Fruit fly (Drosophila melanogaster) whole organism, embryonic: ENCODE measurements around the gene scrib.

Experiments
- Atf3 ChIP-seq: fragments of 200-800 bp; sonication (Bioruptor generic); optimal IDR thresholded peaks from 3 replicates; lab custom pipeline; 2016; ENCODE audit warnings: missing biosample characterization, missing genetic modification characterization
- B-H2 ChIP-seq: fragments of 200-800 bp; sonication (Bioruptor generic); optimal IDR thresholded peaks from 2 replicates; lab custom pipeline; 2018; ENCODE audit warnings: missing biosample characterization, mild to moderate bottlenecking, missing genetic modification characterization
- CG12236 ChIP-seq: fragments of 200-800 bp; sonication (Bioruptor generic); optimal IDR thresholded peaks from 2 replicates; lab custom pipeline; 2016; ENCODE audit warnings: missing biosample characterization, missing genetic modification characterization
- CG12769 ChIP-seq: fragments of 200-800 bp; sonication (Bioruptor generic); optimal IDR thresholded peaks from 2 replicates; lab custom pipeline; 2019; ENCODE audit warnings: missing biosample characterization, mild to moderate bottlenecking, missing genetic modification characterization, moderate library complexity
- CG13287 ChIP-seq: fragments of 200-800 bp; sonication (Bioruptor generic); IDR thresholded peaks from 2 replicates; pipeline ENCODE4 v1.3.6; 2022; ENCODE audit warnings: missing biosample characterization, missing genetic modification characterization; ENCODE audit not compliant: partially characterized antibody
- CG14710 ChIP-seq: fragments of 200-800 bp; sonication (Bioruptor generic); optimal IDR thresholded peaks from 3 replicates; lab custom pipeline; 2019; ENCODE audit warnings: missing biosample characterization, mild to moderate bottlenecking, missing genetic modification characterization, moderate library complexity
- CG14965 ChIP-seq: fragments of 200-800 bp; sonication (Bioruptor generic); optimal IDR thresholded peaks from 2 replicates; lab custom pipeline; 2016; ENCODE audit warnings: missing biosample characterization, missing genetic modification characterization, borderline replicate concordance
- CG15269 ChIP-seq: fragments of 200-800 bp; sonication (Bioruptor generic); optimal IDR thresholded peaks from 2 replicates; lab custom pipeline; 2018; ENCODE audit warnings: missing biosample characterization, mild to moderate bottlenecking, missing genetic modification characterization, moderate library complexity
- CG15514 ChIP-seq: fragments of 200-800 bp; sonication (Bioruptor generic); optimal IDR thresholded peaks from 3 replicates; lab custom pipeline; 2017; ENCODE audit warnings: missing biosample characterization, missing genetic modification characterization, mild to moderate bottlenecking, moderate library complexity, missing genetic modification reagents
- CG17568 ChIP-seq: fragments of 200-800 bp; sonication (Bioruptor generic); optimal IDR thresholded peaks from 2 replicates; lab custom pipeline; 2018; ENCODE audit warnings: missing biosample characterization, mild to moderate bottlenecking, missing genetic modification characterization, moderate library complexity
- CG18599 ChIP-seq: fragments of 200-800 bp; sonication (Bioruptor generic); optimal IDR thresholded peaks from 3 replicates; lab custom pipeline; 2017; ENCODE audit warnings: missing biosample characterization, missing genetic modification characterization, mild to moderate bottlenecking, moderate library complexity, missing genetic modification reagents
- CG2129 ChIP-seq: fragments of 200-800 bp; sonication (Bioruptor generic); IDR thresholded peaks from 2 replicates; pipeline ENCODE4 v1.3.6; 2022; ENCODE audit warnings: missing biosample characterization, missing genetic modification characterization; ENCODE audit not compliant: partially characterized antibody
- CG31441 ChIP-seq: fragments of 200-800 bp; sonication (Bioruptor generic); IDR thresholded peaks from 2 replicates; pipeline ENCODE4 v1.3.6; 2022; ENCODE audit warnings: missing biosample characterization, missing genetic modification characterization
- CG6254 ChIP-seq: fragments of 200-800 bp; sonication (Bioruptor generic); optimal IDR thresholded peaks from 3 replicates; lab custom pipeline; 2017; ENCODE audit warnings: mild to moderate bottlenecking, missing biosample characterization, missing genetic modification reagents, missing genetic modification characterization
- CG7372 ChIP-seq: fragments of 200-800 bp; sonication (Bioruptor generic); IDR thresholded peaks from 2 replicates; pipeline ENCODE4 v1.3.6; 2022; ENCODE audit warnings: missing biosample characterization, missing genetic modification characterization
- CG7987 ChIP-seq: fragments of 200-800 bp; sonication (Bioruptor generic); optimal IDR thresholded peaks from 2 replicates; lab custom pipeline; 2018; ENCODE audit warnings: missing biosample characterization, mild to moderate bottlenecking, missing genetic modification characterization, moderate library complexity
- CG8290 ChIP-seq, 3 experiments: fragments of 200-800 bp; sonication (Bioruptor generic); optimal IDR thresholded peaks; 2 replicates each; lab custom pipeline; 2016 to 2019; ENCODE audit warnings: missing biosample characterization in 3 of 3, missing genetic modification characterization in 3 of 3, mild to moderate bottlenecking in 2 of 3, moderate library complexity in 1 of 3
- CG9215 ChIP-seq: fragments of 200-800 bp; sonication (Bioruptor generic); IDR thresholded peaks from 2 replicates; pipeline ENCODE4 v1.3.6; 2022; ENCODE audit warnings: missing biosample characterization, missing genetic modification characterization
- CG9932 ChIP-seq: fragments of 200-800 bp; sonication (Bioruptor generic); IDR thresholded peaks from 2 replicates; pipeline ENCODE4 v1.3.6; 2022; ENCODE audit warnings: missing biosample characterization, missing genetic modification characterization
- Ets97D ChIP-seq: fragments of 200-800 bp; sonication (Bioruptor generic); optimal IDR thresholded peaks from 3 replicates; lab custom pipeline; 2016; ENCODE audit warnings: missing biosample characterization, missing genetic modification characterization
- Fer1 ChIP-seq: fragments of 200-800 bp; sonication (Bioruptor generic); optimal IDR thresholded peaks from 2 replicates; lab custom pipeline; 2017; ENCODE audit warnings: missing biosample characterization, mild to moderate bottlenecking, missing genetic modification characterization
- GATAe ChIP-seq: fragments of 200-800 bp; sonication (Bioruptor generic); conservative IDR thresholded peaks from 2 replicates; pipeline ENCODE4 v1.3.6; 2022; ENCODE audit warnings: missing biosample characterization, missing genetic modification characterization
- Gug ChIP-seq: fragments of 200-800 bp; sonication (Bioruptor generic); IDR thresholded peaks from 4 replicates; pipeline ENCODE4 v1.3.6; 2022; ENCODE audit warnings: missing biosample characterization, missing genetic modification characterization
- HLH4C ChIP-seq: fragments of 200-800 bp; sonication (Bioruptor generic); IDR thresholded peaks from 3 replicates; pipeline ENCODE4 v1.3.6; 2022; ENCODE audit warnings: missing biosample characterization, missing genetic modification characterization; ENCODE audit not compliant: partially characterized antibody
- Hr3 ChIP-seq: fragments of 200-800 bp; sonication (Bioruptor generic); optimal IDR thresholded peaks from 3 replicates; lab custom pipeline; 2016; ENCODE audit warnings: missing biosample characterization, missing genetic modification characterization
- MBD-R2 ChIP-seq: fragments of 200-800 bp; sonication (Bioruptor generic); IDR thresholded peaks from 2 replicates; pipeline ENCODE4 v1.3.6; 2022; ENCODE audit warnings: missing biosample characterization, missing genetic modification characterization
- Pdp1 ChIP-seq, 2 experiments: fragments of 200-800 bp; sonication (Bioruptor generic); optimal IDR thresholded peaks; 3 replicates each; lab custom pipeline; 2016; ENCODE audit warnings: missing biosample characterization in 2 of 2, missing genetic modification characterization in 2 of 2, mild to moderate bottlenecking in 1 of 2, moderate library complexity in 1 of 2
- Sry-δ ChIP-seq: fragments of 200-800 bp; sonication (Bioruptor generic); optimal IDR thresholded peaks from 2 replicates; lab custom pipeline; 2016; ENCODE audit warnings: missing biosample characterization, missing genetic modification characterization
- Tbp ChIP-seq: fragments of >200 bp; optimal IDR thresholded peaks from 2 replicates; lab custom pipeline; 2018; ENCODE audit warnings: missing biosample characterization, missing genetic modification characterization
- amos ChIP-seq: fragments of 200-800 bp; sonication (Bioruptor generic); IDR thresholded peaks from 2 replicates; pipeline ENCODE4 v1.3.6; 2022; ENCODE audit warnings: missing biosample characterization, missing genetic modification characterization; ENCODE audit not compliant: partially characterized antibody
- ara ChIP-seq: fragments of 200-800 bp; sonication (Bioruptor generic); IDR thresholded peaks from 2 replicates; pipeline ENCODE4 v1.3.6; 2022; ENCODE audit warnings: missing biosample characterization, missing genetic modification characterization
- cas ChIP-seq: fragments of 200-800 bp; sonication (Bioruptor generic); IDR thresholded peaks from 2 replicates; pipeline ENCODE4 v1.3.6; 2022; ENCODE audit warnings: missing biosample characterization, missing genetic modification characterization
- ci ChIP-seq: fragments of 200-800 bp; sonication (Bioruptor generic); IDR thresholded peaks from 3 replicates; pipeline ENCODE4 v1.3.6; 2022; ENCODE audit warnings: missing biosample characterization, missing genetic modification characterization
- corto ChIP-seq: fragments of 200-800 bp; sonication (Bioruptor generic); optimal IDR thresholded peaks from 2 replicates; lab custom pipeline; 2016; ENCODE audit warnings: missing biosample characterization, mild to moderate bottlenecking, missing genetic modification characterization, moderate library complexity
- crol ChIP-seq: fragments of 200-800 bp; sonication (Bioruptor generic); IDR thresholded peaks from 2 replicates; pipeline ENCODE4 v1.3.6; 2022; ENCODE audit warnings: missing biosample characterization, missing genetic modification characterization
- gcm ChIP-seq: fragments of 200-800 bp; sonication (Bioruptor generic); optimal IDR thresholded peaks from 2 replicates; lab custom pipeline; 2019; ENCODE audit warnings: missing biosample characterization, mild to moderate bottlenecking, missing genetic modification characterization, moderate library complexity
- grn ChIP-seq: fragments of 200-800 bp; sonication (Bioruptor generic); optimal IDR thresholded peaks from 3 replicates; lab custom pipeline; 2017; ENCODE audit warnings: missing biosample characterization, missing genetic modification characterization
- gsb-n ChIP-seq: fragments of 200-800 bp; sonication (Bioruptor generic); optimal IDR thresholded peaks from 3 replicates; lab custom pipeline; 2018; ENCODE audit warnings: missing biosample characterization, mild to moderate bottlenecking, missing genetic modification characterization
- her ChIP-seq: fragments of 200-800 bp; sonication (Bioruptor generic); optimal IDR thresholded peaks from 2 replicates; lab custom pipeline; 2016; ENCODE audit warnings: missing biosample characterization, missing genetic modification characterization
- inv ChIP-seq: fragments of 200-800 bp; sonication (Bioruptor generic); IDR thresholded peaks from 2 replicates; pipeline ENCODE4 v1.3.6; 2022; ENCODE audit warnings: missing biosample characterization, missing genetic modification characterization; ENCODE audit not compliant: partially characterized antibody
- kah ChIP-seq: fragments of 200-800 bp; sonication (Bioruptor generic); optimal IDR thresholded peaks from 2 replicates; lab custom pipeline; 2018; ENCODE audit warnings: missing biosample characterization, mild to moderate bottlenecking, missing genetic modification characterization
- kni ChIP-seq: fragments of 200-800 bp; sonication (Bioruptor generic); optimal IDR thresholded peaks from 3 replicates; lab custom pipeline; 2017; ENCODE audit warnings: mild to moderate bottlenecking, missing biosample characterization, missing genetic modification reagents, missing genetic modification characterization
- maf-S ChIP-seq: fragments of 200-800 bp; sonication (Bioruptor generic); optimal IDR thresholded peaks from 2 replicates; lab custom pipeline; 2016; ENCODE audit warnings: missing biosample characterization, missing genetic modification characterization
- mirr ChIP-seq: fragments of 200-800 bp; sonication (Bioruptor generic); optimal IDR thresholded peaks from 3 replicates; lab custom pipeline; 2018; ENCODE audit warnings: missing biosample characterization, mild to moderate bottlenecking, missing genetic modification characterization
- salm ChIP-seq: fragments of 200-800 bp; sonication (Bioruptor generic); optimal IDR thresholded peaks from 2 replicates; lab custom pipeline; 2018; ENCODE audit warnings: missing biosample characterization, mild to moderate bottlenecking, missing genetic modification characterization
- sd ChIP-seq: fragments of 200-800 bp; sonication (Bioruptor generic); optimal IDR thresholded peaks from 3 replicates; lab custom pipeline; 2018; ENCODE audit warnings: missing biosample characterization, mild to moderate bottlenecking, missing genetic modification characterization, moderate library complexity
- slbo ChIP-seq: fragments of 200-800 bp; sonication (Bioruptor generic); IDR thresholded peaks from 2 replicates; pipeline ENCODE4 v1.3.6; 2022; ENCODE audit warnings: missing biosample characterization, missing genetic modification characterization
- sna ChIP-seq: fragments of 200-800 bp; sonication (Bioruptor generic); IDR thresholded peaks from 2 replicates; pipeline ENCODE4 v1.3.6; 2022; ENCODE audit warnings: missing biosample characterization, missing genetic modification characterization; ENCODE audit not compliant: partially characterized antibody
- wek ChIP-seq: fragments of 200-800 bp; sonication (Bioruptor generic); optimal IDR thresholded peaks from 3 replicates; lab custom pipeline; 2018; ENCODE audit warnings: missing biosample characterization, mild to moderate bottlenecking, missing genetic modification characterization, moderate library complexity

scrib gene

dm6 chr3R:26540385-26540815 lies 4.2 kb downstream of the scrib start (continued):
- TF ChIP-seq CG13287 (GFP tag; lab: Robert Waterston, UW) (0 out of 2 replicates have a peak, but pooled peaks have one; percentile 6), cas (no peak), CG12769 (tag; lab: Kevin White, UChicago) (peak; percentile 47), CG6254 (no peak), salm (tag; lab: Kevin White, UChicago) (no peak), Ets97D (no peak), ara (no peak), inv (GFP tag; lab: Robert Waterston, UW) (no peak), CG14965 (no peak), grn (peak; percentile 71), Pdp1 (GFP tag; optimal IDR thresholded peaks at IDR 0.05; lab: Kevin White, UChicago) (peak in 1 of 2 experiments; percentile 3), CG12236 (no peak), CG2129 (GFP tag; lab: Robert Waterston, UW) (no peak), CG15269 (tag; lab: Kevin White, UChicago) (peak; percentile 8), mirr (GFP tag; lab: Kevin White, UChicago) (peak; percentile 70), CG14710 (tag; lab: Kevin White, UChicago) (no peak), Atf3 (peak; percentile 52), crol (GFP tag; lab: Robert Waterston, UW) (peak; percentile 94), B-H2 (GFP tag; lab: Kevin White, UChicago) (peak; percentile 25), slbo (GFP tag; lab: Robert Waterston, UW) (peak; percentile 16; the same call in 1 of the 2 replicates), kni (peak; percentile 5), Fer1 (GFP tag; lab: Kevin White, UChicago) (peak; percentile 6), CG9932 (GFP tag; lab: Robert Waterston, UW) (no peak), CG9215 (GFP tag; lab: Robert Waterston, UW) (no peak), Tbp (GFP tag; lab: Kevin White, UChicago) (no peak), gcm (no peak), GATAe (GFP tag; lab: Robert Waterston, UW) (peak; percentile 95), CG18599 (GFP tag; lab: Kevin White, UChicago) (peak; percentile 41), HLH4C (GFP tag; lab: Robert Waterston, UW) (0 out of 3 replicates have a peak, but pooled peaks have one; percentile 10), CG7987 (GFP tag; lab: Kevin White, UChicago) (no peak), gsb-n (tag; lab: Kevin White, UChicago) (peak; percentile 74), Hr3 (GFP tag; lab: Kevin White, UChicago) (no peak), Gug (GFP tag; lab: Robert Waterston, UW) (no peak), corto (GFP tag; lab: Kevin White, UChicago) (no peak), CG8290 (GFP tag; optimal IDR thresholded peaks at IDR 0.05; lab: Kevin White, UChicago) (no peak), CG8290 (tag; optimal IDR thresholded peaks at IDR 0.05; lab: Kevin White, UChicago) (peak in 1 of 2 experiments; percentile 31), amos (GFP tag; lab: Robert Waterston, UW) (peak; percentile 15; the same call in 1 of the 2 replicates), CG17568 (no peak), CG31441 (no peak), CG15514 (GFP tag; lab: Kevin White, UChicago) (no peak), kah (GFP tag; lab: Kevin White, UChicago) (no peak), sd (tag; lab: Kevin White, UChicago) (peak; percentile 84), CG7372 (GFP tag; lab: Robert Waterston, UW) (no peak), her (GFP tag; lab: Kevin White, UChicago) (no peak), sna (no peak; the same call in 1 of the 2 replicates), ci (GFP tag; lab: Robert Waterston, UW) (peak; percentile 65), wek (GFP tag; lab: Kevin White, UChicago) (no peak), maf-S (GFP tag; lab: Kevin White, UChicago) (no peak), MBD-R2 (no peak), Sry-δ (no peak)
